Fruit fly (Drosophila melanogaster) whole organism, embryonic: Measurements from ENCODE around the gene St2.
A peak's percentile ranks its signal among the peaks of the same experiment; 100 is the strongest.

ENCODE experiments used
- Aef1 ChIP-seq: fragments of 200-800 bp; sonication (Bioruptor generic); IDR thresholded peaks from 3 replicates; pipeline ENCODE4 v1.3.6; 2022; ENCODE audit warnings: missing biosample characterization, missing genetic modification characterization
- B-H2 ChIP-seq: fragments of 200-800 bp; sonication (Bioruptor generic); optimal IDR thresholded peaks from 2 replicates; lab custom pipeline; 2018; ENCODE audit warnings: missing biosample characterization, mild to moderate bottlenecking, missing genetic modification characterization
- CG11723 ChIP-seq: fragments of 200-800 bp; sonication (Bioruptor generic); optimal IDR thresholded peaks from 2 replicates; lab custom pipeline; 2017; ENCODE audit warnings: missing biosample characterization, mild to moderate bottlenecking, missing genetic modification characterization
- CG12236 ChIP-seq: fragments of 200-800 bp; sonication (Bioruptor generic); optimal IDR thresholded peaks from 2 replicates; lab custom pipeline; 2016; ENCODE audit warnings: missing biosample characterization, missing genetic modification characterization
- CG14050 ChIP-seq: fragments of 200-800 bp; sonication (Bioruptor generic); IDR thresholded peaks from 3 replicates; pipeline ENCODE4 v1.3.6; 2022; ENCODE audit warnings: missing biosample characterization, missing genetic modification characterization
- CG17802 ChIP-seq: fragments of 200-800 bp; sonication (Bioruptor generic); optimal IDR thresholded peaks from 2 replicates; lab custom pipeline; 2018; ENCODE audit warnings: missing biosample characterization, mild to moderate bottlenecking, missing genetic modification characterization, moderate library complexity
- CG17829 ChIP-seq: fragments of 200-800 bp; optimal IDR thresholded peaks from 2 replicates; lab custom pipeline; 2019; ENCODE audit warnings: missing biosample characterization, mild to moderate bottlenecking, missing genetic modification characterization, moderate library complexity
- CG18619 ChIP-seq: fragments of 200-800 bp; sonication (Bioruptor generic); optimal IDR thresholded peaks from 3 replicates; lab custom pipeline; 2017; ENCODE audit warnings: missing biosample characterization, mild to moderate bottlenecking, missing genetic modification characterization
- CG2129 ChIP-seq: fragments of 200-800 bp; sonication (Bioruptor generic); IDR thresholded peaks from 2 replicates; pipeline ENCODE4 v1.3.6; 2022; ENCODE audit warnings: missing biosample characterization, missing genetic modification characterization; ENCODE audit not compliant: partially characterized antibody
- CG3281 ChIP-seq: fragments of 200-800 bp; sonication (Bioruptor generic); optimal IDR thresholded peaks from 3 replicates; lab custom pipeline; 2017; ENCODE audit warnings: missing biosample characterization, mild to moderate bottlenecking, missing genetic modification characterization
- CG33213 ChIP-seq: fragments of 200-800 bp; sonication (Bioruptor generic); optimal IDR thresholded peaks from 3 replicates; lab custom pipeline; 2016; ENCODE audit warnings: missing biosample characterization, missing genetic modification characterization
- CG33557 ChIP-seq: fragments of 200-800 bp; sonication (Bioruptor generic); optimal IDR thresholded peaks from 2 replicates; lab custom pipeline; 2019; ENCODE audit warnings: missing biosample characterization, mild to moderate bottlenecking, missing genetic modification characterization, moderate library complexity
- CG4707 ChIP-seq: fragments of 200-800 bp; sonication (Bioruptor generic); optimal IDR thresholded peaks from 2 replicates; lab custom pipeline; 2018; ENCODE audit warnings: missing biosample characterization, mild to moderate bottlenecking, missing genetic modification characterization, moderate library complexity
- CG4854 ChIP-seq: fragments of 200-800 bp; sonication (Bioruptor generic); optimal IDR thresholded peaks from 2 replicates; lab custom pipeline; 2016; ENCODE audit warnings: missing biosample characterization, missing genetic modification characterization, inconsistent platforms
- CG5180 ChIP-seq: fragments of 200-800 bp; sonication (Bioruptor generic); optimal IDR thresholded peaks from 3 replicates; lab custom pipeline; 2017; ENCODE audit warnings: missing biosample characterization, missing genetic modification characterization, mild to moderate bottlenecking, moderate library complexity, missing genetic modification reagents
- CG6272 ChIP-seq: fragments of 200-800 bp; sonication (Bioruptor generic); IDR thresholded peaks from 2 replicates; pipeline ENCODE4 v1.3.6; 2022; ENCODE audit warnings: missing biosample characterization, missing genetic modification characterization
- CG7786 ChIP-seq: fragments of 200-800 bp; sonication (Bioruptor generic); optimal IDR thresholded peaks from 2 replicates; lab custom pipeline; 2016; ENCODE audit warnings: missing biosample characterization, missing genetic modification characterization
- CG7839 ChIP-seq: fragments of 200-800 bp; sonication (Bioruptor generic); optimal IDR thresholded peaks from 3 replicates; lab custom pipeline; 2018; ENCODE audit warnings: missing biosample characterization, mild to moderate bottlenecking, missing genetic modification characterization, moderate library complexity
- CG7963 ChIP-seq: fragments of 200-800 bp; sonication (Bioruptor generic); IDR thresholded peaks from 3 replicates; pipeline ENCODE4 v1.3.6; 2022; ENCODE audit warnings: missing biosample characterization, missing genetic modification characterization; ENCODE audit not compliant: partially characterized antibody
- Dad ChIP-seq: fragments of 200-800 bp; sonication (Bioruptor generic); optimal IDR thresholded peaks from 3 replicates; lab custom pipeline; 2016; ENCODE audit warnings: missing biosample characterization, missing genetic modification characterization
- Dek ChIP-seq: fragments of 200-800 bp; sonication (Bioruptor generic); optimal IDR thresholded peaks from 3 replicates; lab custom pipeline; 2019; ENCODE audit warnings: missing biosample characterization, mild to moderate bottlenecking, missing genetic modification characterization, moderate library complexity
- Eip74EF ChIP-seq, 2 experiments: fragments of 200-800 bp in 1 of 2; fragments of >200 bp in 1 of 2; sonication (Bioruptor generic) in 1 of 2; optimal IDR thresholded peaks; 2 replicates each; lab custom pipeline; 2017 to 2019; ENCODE audit warnings: missing biosample characterization in 2 of 2, missing genetic modification characterization in 2 of 2, mild to moderate bottlenecking in 1 of 2, moderate library complexity in 1 of 2
- MBD-R2 ChIP-seq: fragments of 200-800 bp; sonication (Bioruptor generic); IDR thresholded peaks from 2 replicates; pipeline ENCODE4 v1.3.6; 2022; ENCODE audit warnings: missing biosample characterization, missing genetic modification characterization
- Mrtf ChIP-seq: fragments of 200-800 bp; sonication (Bioruptor generic); IDR thresholded peaks from 3 replicates; pipeline ENCODE4 v1.3.6; 2022; ENCODE audit warnings: missing biosample characterization, missing genetic modification characterization
- Optix ChIP-seq: fragments of 200-800 bp; sonication (Bioruptor generic); IDR thresholded peaks from 3 replicates; pipeline ENCODE4 v1.3.6; 2022; ENCODE audit warnings: missing biosample characterization, missing genetic modification characterization
- Sox100B ChIP-seq: fragments of 200-800 bp; sonication (Bioruptor generic); optimal IDR thresholded peaks from 3 replicates; lab custom pipeline; 2018; ENCODE audit warnings: missing biosample characterization, mild to moderate bottlenecking, missing genetic modification characterization
- Ssrp ChIP-seq: fragments of 200-800 bp; sonication (Bioruptor generic); optimal IDR thresholded peaks from 2 replicates; lab custom pipeline; 2018; ENCODE audit warnings: missing biosample characterization, mild to moderate bottlenecking, missing genetic modification characterization, moderate library complexity
- amos ChIP-seq: fragments of 200-800 bp; sonication (Bioruptor generic); IDR thresholded peaks from 2 replicates; pipeline ENCODE4 v1.3.6; 2022; ENCODE audit warnings: missing biosample characterization, missing genetic modification characterization; ENCODE audit not compliant: partially characterized antibody
- corto ChIP-seq: fragments of 200-800 bp; sonication (Bioruptor generic); optimal IDR thresholded peaks from 2 replicates; lab custom pipeline; 2016; ENCODE audit warnings: missing biosample characterization, mild to moderate bottlenecking, missing genetic modification characterization, moderate library complexity
- crc ChIP-seq: fragments of 200-800 bp; sonication (Bioruptor generic); optimal IDR thresholded peaks from 2 replicates; lab custom pipeline; 2016; ENCODE audit warnings: missing biosample characterization, missing genetic modification characterization
- dimm ChIP-seq: fragments of 200-800 bp; sonication (Bioruptor generic); IDR thresholded peaks from 2 replicates; pipeline ENCODE4 v1.3.6; 2022; ENCODE audit warnings: missing biosample characterization, missing genetic modification characterization
- esg ChIP-seq: fragments of 200-800 bp; sonication (Bioruptor generic); conservative IDR thresholded peaks from 2 replicates; pipeline ENCODE4 v1.3.6; 2022; ENCODE audit warnings: missing biosample characterization, missing genetic modification characterization
- ewg ChIP-seq: fragments of 200-800 bp; sonication (Bioruptor generic); optimal IDR thresholded peaks from 3 replicates; lab custom pipeline; 2017; ENCODE audit warnings: mild to moderate bottlenecking, missing biosample characterization, missing genetic modification reagents, missing genetic modification characterization
- fd102C ChIP-seq: fragments of 200-800 bp; sonication (Bioruptor generic); optimal IDR thresholded peaks from 2 replicates; lab custom pipeline; 2018; ENCODE audit warnings: missing biosample characterization, mild to moderate bottlenecking, missing genetic modification characterization, moderate library complexity
- fd3F ChIP-seq: fragments of 200-800 bp; sonication (Bioruptor generic); optimal IDR thresholded peaks from 2 replicates; lab custom pipeline; 2018; ENCODE audit warnings: missing biosample characterization, mild to moderate bottlenecking, missing genetic modification characterization, moderate library complexity
- fd64A ChIP-seq: fragments of 200-800 bp; sonication (Bioruptor generic); optimal IDR thresholded peaks from 3 replicates; lab custom pipeline; 2018; ENCODE audit warnings: missing biosample characterization, mild to moderate bottlenecking, missing genetic modification characterization
- grau ChIP-seq: fragments of 200-800 bp; optimal IDR thresholded peaks from 3 replicates; lab custom pipeline; 2019; ENCODE audit warnings: missing biosample characterization, mild to moderate bottlenecking, missing genetic modification characterization, moderate library complexity
- gsb ChIP-seq: fragments of 200-800 bp; sonication (Bioruptor generic); IDR thresholded peaks from 2 replicates; pipeline ENCODE4 v1.3.6; 2022; ENCODE audit warnings: missing biosample characterization, missing genetic modification characterization
- jing ChIP-seq: fragments of 200-800 bp; sonication (Bioruptor generic); optimal IDR thresholded peaks from 2 replicates; lab custom pipeline; 2018; ENCODE audit warnings: missing biosample characterization, mild to moderate bottlenecking, missing genetic modification characterization
- lbe ChIP-seq: fragments of 200-800 bp; sonication (Bioruptor generic); optimal IDR thresholded peaks from 2 replicates; lab custom pipeline; 2016; ENCODE audit warnings: missing biosample characterization, mild to moderate bottlenecking, missing genetic modification characterization
- mirr ChIP-seq: fragments of 200-800 bp; sonication (Bioruptor generic); optimal IDR thresholded peaks from 3 replicates; lab custom pipeline; 2018; ENCODE audit warnings: missing biosample characterization, mild to moderate bottlenecking, missing genetic modification characterization
- mld ChIP-seq: fragments of 200-800 bp; sonication (Bioruptor generic); IDR thresholded peaks from 3 replicates; pipeline ENCODE4 v1.3.6; 2022; ENCODE audit warnings: missing biosample characterization, missing genetic modification characterization; ENCODE audit not compliant: partially characterized antibody
- nom ChIP-seq: fragments of 200-800 bp; sonication (Bioruptor generic); optimal IDR thresholded peaks from 2 replicates; lab custom pipeline; 2017; ENCODE audit warnings: missing biosample characterization, missing genetic modification characterization, mild to moderate bottlenecking, moderate library complexity, missing genetic modification reagents
- onecut ChIP-seq: fragments of 200-800 bp; sonication (Bioruptor generic); IDR thresholded peaks from 2 replicates; pipeline ENCODE4 v1.3.6; 2022; ENCODE audit warnings: missing biosample characterization, missing genetic modification characterization
- org-1 ChIP-seq: fragments of 200-800 bp; sonication (Bioruptor generic); optimal IDR thresholded peaks from 2 replicates; lab custom pipeline; 2017; ENCODE audit warnings: missing biosample characterization, missing genetic modification characterization
- pan ChIP-seq, 4 experiments: fragments of >200 bp in 3 of 4; fragments of 200-800 bp in 1 of 4; sonication (Bioruptor generic) in 1 of 4; optimal IDR thresholded peaks in 3 of 4; IDR thresholded peaks in 1 of 4; 2 replicates each; pipeline versions ENCODE4 v1.3.6 to Lab custom; 2017 to 2022; ENCODE audit warnings: missing biosample characterization in 2 of 4, missing genetic modification characterization in 2 of 4, mixed read lengths in 1 of 4
- unc-4 ChIP-seq: fragments of 200-800 bp; sonication (Bioruptor generic); IDR thresholded peaks from 2 replicates; pipeline ENCODE4 v1.3.6; 2022; ENCODE audit warnings: missing biosample characterization, missing genetic modification characterization; ENCODE audit not compliant: partially characterized antibody
- vfl ChIP-seq: fragments of 200-800 bp; sonication (Bioruptor generic); optimal IDR thresholded peaks from 2 replicates; lab custom pipeline; 2016; ENCODE audit warnings: missing biosample characterization, missing genetic modification characterization
- vnd ChIP-seq: fragments of 200-800 bp; sonication (Bioruptor generic); IDR thresholded peaks from 3 replicates; pipeline ENCODE4 v1.3.6; 2022; ENCODE audit warnings: missing biosample characterization, missing genetic modification characterization; ENCODE audit not compliant: partially characterized antibody
- zf30C ChIP-seq: fragments of 200-800 bp; sonication (Bioruptor generic); optimal IDR thresholded peaks from 3 replicates; lab custom pipeline; 2018; ENCODE audit warnings: missing biosample characterization, mild to moderate bottlenecking, missing genetic modification characterization

The St2 gene

dm6 chr3R:9236883-9237267, 14.8 kb upstream of the St2 start (continued):
- TF ChIP-seq vfl (no peak), CG7839 (tag; lab: Kevin White, UChicago) (no peak), unc-4 (GFP tag; lab: Robert Waterston, UW) (no peak), Optix (GFP tag; lab: Robert Waterston, UW) (no peak), vnd (GFP tag; lab: Robert Waterston, UW) (no peak), pan (optimal IDR thresholded peaks at IDR 0.05; lab: Kevin White, UChicago) (no peak), pan (GFP tag; optimal IDR thresholded peaks at IDR 0.05 in 1 of 2, IDR thresholded peaks at IDR 0.05 in 1 of 2) (no peak), mirr (GFP tag; lab: Kevin White, UChicago) (peak; percentile 34), CG17829 (tag; lab: Kevin White, UChicago) (no peak), CG7963 (GFP tag; lab: Robert Waterston, UW) (no peak), CG17802 (tag; lab: Kevin White, UChicago) (no peak), org-1 (GFP tag; lab: Kevin White, UChicago) (no peak), CG33557 (GFP tag; lab: Kevin White, UChicago) (no peak), CG7786 (GFP tag; lab: Kevin White, UChicago) (no peak), CG4854 (no peak), onecut (GFP tag; lab: Robert Waterston, UW) (no peak; the same call in 1 of the 2 replicates), esg (GFP tag; lab: Robert Waterston, UW) (no peak), corto (GFP tag; lab: Kevin White, UChicago) (peak; percentile 70), MBD-R2 (GFP tag; lab: Robert Waterston, UW) (no peak), Sox100B (GFP tag; lab: Kevin White, UChicago) (no peak), amos (no peak), CG18619 (GFP tag; lab: Kevin White, UChicago) (no peak), mld (GFP tag; lab: Robert Waterston, UW) (no peak), Dek (no peak), Ssrp (tag; lab: Kevin White, UChicago) (no peak), ewg (GFP tag; lab: Kevin White, UChicago) (peak; percentile 97), jing (GFP tag; lab: Kevin White, UChicago) (no peak), dimm (GFP tag; lab: Robert Waterston, UW) (no peak), Eip74EF (GFP tag; optimal IDR thresholded peaks at IDR 0.05; lab: Kevin White, UChicago) (no peak), Aef1 (GFP tag; lab: Robert Waterston, UW) (no peak; the same call in 2 of the 3 replicates), nom (GFP tag; lab: Kevin White, UChicago) (no peak), B-H2 (GFP tag; lab: Kevin White, UChicago) (peak; percentile 47), CG3281 (GFP tag; lab: Kevin White, UChicago) (peak; percentile 22), fd64A (GFP tag; lab: Kevin White, UChicago) (no peak), CG11723 (GFP tag; lab: Kevin White, UChicago) (no peak), Dad (GFP tag; lab: Kevin White, UChicago) (no peak), fd3F (GFP tag; lab: Kevin White, UChicago) (no peak), CG6272 (GFP tag; lab: Robert Waterston, UW) (no peak), crc (no peak), zf30C (GFP tag; lab: Kevin White, UChicago) (no peak), CG4707 (GFP tag; lab: Kevin White, UChicago) (no peak), CG33213 (no peak), grau (tag; lab: Kevin White, UChicago) (no peak), CG12236 (GFP tag; lab: Kevin White, UChicago) (no peak), CG5180 (GFP tag; lab: Kevin White, UChicago) (no peak), Mrtf (GFP tag; lab: Robert Waterston, UW) (no peak), CG14050 (no peak), lbe (GFP tag; lab: Kevin White, UChicago) (peak; percentile 37), CG2129 (GFP tag; lab: Robert Waterston, UW) (no peak), gsb (GFP tag; lab: Robert Waterston, UW) (no peak), fd102C (GFP tag; lab: Kevin White, UChicago) (no peak)
